Fruit fly (Drosophila melanogaster) whole organism, embryonic: ENCODE measurements around the gene CG11811.
A peak's percentile ranks its signal among the peaks of the same experiment; 100 is the strongest.

Source experiments
- Adf1 ChIP-seq: fragments of 200-800 bp; sonication (Bioruptor generic); IDR thresholded peaks from 2 replicates; pipeline ENCODE4 v1.3.6; 2022; ENCODE audit warnings: missing biosample characterization, missing genetic modification characterization
- BEAF-32 ChIP-seq: fragments of 200-800 bp; sonication (Bioruptor generic); optimal IDR thresholded peaks from 3 replicates; lab custom pipeline; 2017; ENCODE audit warnings: missing biosample characterization, missing genetic modification characterization, mild to moderate bottlenecking, moderate library complexity, missing genetic modification reagents
- CG10431 ChIP-seq: fragments of 200-800 bp; sonication (Bioruptor generic); optimal IDR thresholded peaks from 3 replicates; lab custom pipeline; 2018; ENCODE audit warnings: missing biosample characterization, mild to moderate bottlenecking, missing genetic modification characterization
- CG10654 ChIP-seq: fragments of 200-800 bp; sonication (Bioruptor generic); optimal IDR thresholded peaks from 2 replicates; lab custom pipeline; 2016; ENCODE audit warnings: missing biosample characterization, missing genetic modification characterization
- CG12769 ChIP-seq: fragments of 200-800 bp; sonication (Bioruptor generic); optimal IDR thresholded peaks from 2 replicates; lab custom pipeline; 2019; ENCODE audit warnings: missing biosample characterization, mild to moderate bottlenecking, missing genetic modification characterization, moderate library complexity
- CG14710 ChIP-seq: fragments of 200-800 bp; sonication (Bioruptor generic); optimal IDR thresholded peaks from 3 replicates; lab custom pipeline; 2019; ENCODE audit warnings: missing biosample characterization, mild to moderate bottlenecking, missing genetic modification characterization, moderate library complexity
- CG15479 ChIP-seq: fragments of 200-800 bp; sonication (Bioruptor generic); optimal IDR thresholded peaks from 3 replicates; lab custom pipeline; 2019; ENCODE audit warnings: missing biosample characterization, mild to moderate bottlenecking, missing genetic modification characterization, moderate library complexity
- CG16815 ChIP-seq: fragments of 200-800 bp; sonication (Bioruptor generic); optimal IDR thresholded peaks from 3 replicates; lab custom pipeline; 2017; ENCODE audit warnings: missing biosample characterization, mild to moderate bottlenecking, missing genetic modification characterization
- CG17802 ChIP-seq: fragments of 200-800 bp; sonication (Bioruptor generic); optimal IDR thresholded peaks from 2 replicates; lab custom pipeline; 2018; ENCODE audit warnings: missing biosample characterization, mild to moderate bottlenecking, missing genetic modification characterization, moderate library complexity
- CG17912 ChIP-seq: fragments of 200-800 bp; sonication (Bioruptor generic); optimal IDR thresholded peaks from 2 replicates; lab custom pipeline; 2018; ENCODE audit warnings: missing biosample characterization, mild to moderate bottlenecking, missing genetic modification characterization
- CG32772 ChIP-seq: fragments of 200-800 bp; sonication (Bioruptor generic); IDR thresholded peaks from 2 replicates; pipeline ENCODE4 v1.3.6; 2022; ENCODE audit warnings: missing biosample characterization, missing genetic modification characterization
- CG3281 ChIP-seq: fragments of 200-800 bp; sonication (Bioruptor generic); optimal IDR thresholded peaks from 3 replicates; lab custom pipeline; 2017; ENCODE audit warnings: missing biosample characterization, mild to moderate bottlenecking, missing genetic modification characterization
- CG3726 ChIP-seq: fragments of 200-800 bp; sonication (Bioruptor generic); IDR thresholded peaks from 3 replicates; pipeline ENCODE4, ENCODE4 v1.3.6; 2022; ENCODE audit warnings: missing biosample characterization, missing genetic modification characterization
- CG3838 ChIP-seq: fragments of 200-800 bp; sonication (Bioruptor generic); optimal IDR thresholded peaks from 3 replicates; lab custom pipeline; 2016; ENCODE audit warnings: missing biosample characterization, missing genetic modification characterization
- CG4820 ChIP-seq: fragments of 200-800 bp; sonication (Bioruptor generic); optimal IDR thresholded peaks from 3 replicates; lab custom pipeline; 2016; ENCODE audit warnings: missing biosample characterization, missing genetic modification characterization
- CG5180 ChIP-seq: fragments of 200-800 bp; sonication (Bioruptor generic); optimal IDR thresholded peaks from 3 replicates; lab custom pipeline; 2017; ENCODE audit warnings: missing biosample characterization, missing genetic modification characterization, mild to moderate bottlenecking, moderate library complexity, missing genetic modification reagents
- CG7372 ChIP-seq: fragments of 200-800 bp; sonication (Bioruptor generic); IDR thresholded peaks from 2 replicates; pipeline ENCODE4 v1.3.6; 2022; ENCODE audit warnings: missing biosample characterization, missing genetic modification characterization
- CG7556 ChIP-seq: fragments of 200-800 bp; sonication (Bioruptor generic); optimal IDR thresholded peaks from 2 replicates; lab custom pipeline; 2017; ENCODE audit warnings: missing biosample characterization, mild to moderate bottlenecking, missing genetic modification characterization
- CG8388 ChIP-seq: fragments of 200-800 bp; sonication (Bioruptor generic); optimal IDR thresholded peaks from 2 replicates; lab custom pipeline; 2019; ENCODE audit warnings: missing biosample characterization, mild to moderate bottlenecking, missing genetic modification characterization, moderate library complexity
- CG8765 ChIP-seq: fragments of 200-800 bp; sonication (Bioruptor generic); IDR thresholded peaks from 2 replicates; pipeline ENCODE4 v1.3.6; 2022; ENCODE audit warnings: missing biosample characterization, missing genetic modification characterization
- Doc3 ChIP-seq: fragments of 200-800 bp; sonication (Bioruptor generic); IDR thresholded peaks from 3 replicates; pipeline ENCODE4 v1.3.6; 2022; ENCODE audit warnings: missing biosample characterization, missing genetic modification characterization; ENCODE audit not compliant: partially characterized antibody
- Drgx ChIP-seq: fragments of 200-800 bp; sonication (Bioruptor generic); IDR thresholded peaks from 2 replicates; pipeline ENCODE4 v1.3.6; 2022; ENCODE audit warnings: missing biosample characterization, missing genetic modification characterization
- E2f2 ChIP-seq: fragments of 200-800 bp; sonication (Bioruptor generic); IDR thresholded peaks from 2 replicates; pipeline ENCODE4 v1.3.6; 2022; ENCODE audit warnings: missing biosample characterization, missing genetic modification characterization
- Eip74EF ChIP-seq, 2 experiments: fragments of 200-800 bp in 1 of 2; fragments of >200 bp in 1 of 2; sonication (Bioruptor generic) in 1 of 2; optimal IDR thresholded peaks; 2 replicates each; lab custom pipeline; 2017 to 2019; ENCODE audit warnings: missing biosample characterization in 2 of 2, missing genetic modification characterization in 2 of 2, mild to moderate bottlenecking in 1 of 2, moderate library complexity in 1 of 2
- Hand ChIP-seq: fragments of 200-800 bp; sonication (Bioruptor generic); optimal IDR thresholded peaks from 2 replicates; lab custom pipeline; 2017; ENCODE audit warnings: mild to moderate bottlenecking, missing biosample characterization, missing genetic modification reagents, missing genetic modification characterization
- Hey ChIP-seq: fragments of 200-800 bp; sonication (Bioruptor generic); optimal IDR thresholded peaks from 3 replicates; lab custom pipeline; 2018; ENCODE audit warnings: missing biosample characterization, mild to moderate bottlenecking, missing genetic modification characterization
- Hr78 ChIP-seq, 2 experiments: fragments of 200-800 bp in 1 of 2; fragments of >200 bp in 1 of 2; sonication (Bioruptor generic) in 1 of 2; optimal IDR thresholded peaks; 2 replicates each; lab custom pipeline; 2017 to 2019; ENCODE audit warnings: missing biosample characterization in 2 of 2, missing genetic modification characterization in 2 of 2, mild to moderate bottlenecking in 1 of 2, moderate library complexity in 1 of 2
- Jarid2 ChIP-seq: fragments of 200-800 bp; sonication (Bioruptor generic); optimal IDR thresholded peaks from 3 replicates; lab custom pipeline; 2017; ENCODE audit warnings: mild to moderate bottlenecking, missing biosample characterization, missing genetic modification reagents, missing genetic modification characterization
- Scr ChIP-seq: fragments of 200-800 bp; sonication (Bioruptor generic); IDR thresholded peaks from 2 replicates; pipeline ENCODE4 v1.3.6; 2022; ENCODE audit warnings: missing biosample characterization, missing genetic modification characterization; ENCODE audit not compliant: partially characterized antibody
- TFAM ChIP-seq: fragments of 200-800 bp; sonication (Bioruptor generic); optimal IDR thresholded peaks from 2 replicates; lab custom pipeline; 2017; ENCODE audit warnings: missing biosample characterization, missing genetic modification characterization, inconsistent platforms
- ap ChIP-seq: fragments of 200-800 bp; sonication (Bioruptor generic); IDR thresholded peaks from 2 replicates; pipeline ENCODE4 v1.3.6; 2022; ENCODE audit warnings: missing biosample characterization, missing genetic modification characterization
- bcd ChIP-seq: fragments of 200-800 bp; sonication (Bioruptor generic); optimal IDR thresholded peaks from 2 replicates; lab custom pipeline; 2017; ENCODE audit warnings: missing biosample characterization, mild to moderate bottlenecking, missing genetic modification characterization
- cg ChIP-seq: fragments of 200-800 bp; sonication (Bioruptor generic); optimal IDR thresholded peaks from 3 replicates; lab custom pipeline; 2019; ENCODE audit warnings: missing biosample characterization, mild to moderate bottlenecking, missing genetic modification characterization, moderate library complexity
- da ChIP-seq: fragments of 200-800 bp; sonication (Bioruptor generic); optimal IDR thresholded peaks from 2 replicates; lab custom pipeline; 2016; ENCODE audit warnings: missing biosample characterization, missing genetic modification characterization
- eyg ChIP-seq: fragments of 200-800 bp; sonication (Bioruptor generic); optimal IDR thresholded peaks from 3 replicates; lab custom pipeline; 2016; ENCODE audit warnings: missing biosample characterization, missing genetic modification characterization
- gcm ChIP-seq: fragments of 200-800 bp; sonication (Bioruptor generic); optimal IDR thresholded peaks from 2 replicates; lab custom pipeline; 2019; ENCODE audit warnings: missing biosample characterization, mild to moderate bottlenecking, missing genetic modification characterization, moderate library complexity
- gsb ChIP-seq: fragments of 200-800 bp; sonication (Bioruptor generic); IDR thresholded peaks from 2 replicates; pipeline ENCODE4 v1.3.6; 2022; ENCODE audit warnings: missing biosample characterization, missing genetic modification characterization
- kah ChIP-seq: fragments of 200-800 bp; sonication (Bioruptor generic); optimal IDR thresholded peaks from 2 replicates; lab custom pipeline; 2018; ENCODE audit warnings: missing biosample characterization, mild to moderate bottlenecking, missing genetic modification characterization
- lbe ChIP-seq: fragments of 200-800 bp; sonication (Bioruptor generic); optimal IDR thresholded peaks from 2 replicates; lab custom pipeline; 2016; ENCODE audit warnings: missing biosample characterization, mild to moderate bottlenecking, missing genetic modification characterization
- otp ChIP-seq: fragments of 200-800 bp; sonication (Bioruptor generic); IDR thresholded peaks from 3 replicates; pipeline ENCODE4, ENCODE4 v1.3.6; 2022; ENCODE audit warnings: missing biosample characterization, missing genetic modification characterization
- schlank ChIP-seq: fragments of 200-800 bp; sonication (Bioruptor generic); optimal IDR thresholded peaks from 2 replicates; lab custom pipeline; 2018; ENCODE audit warnings: missing biosample characterization, mild to moderate bottlenecking, missing genetic modification characterization
- slp2 ChIP-seq: fragments of 200-800 bp; sonication (Bioruptor generic); optimal IDR thresholded peaks from 2 replicates; lab custom pipeline; 2016; ENCODE audit warnings: missing biosample characterization, missing genetic modification characterization
- stc ChIP-seq: fragments of 200-800 bp; sonication (Bioruptor generic); IDR thresholded peaks from 2 replicates; pipeline ENCODE4 v1.3.6; 2022; ENCODE audit warnings: missing biosample characterization, missing genetic modification characterization
- sug ChIP-seq: fragments of 200-800 bp; optimal IDR thresholded peaks from 2 replicates; lab custom pipeline; 2019; ENCODE audit warnings: missing biosample characterization, mild to moderate bottlenecking, missing genetic modification characterization, moderate library complexity
- trem ChIP-seq: fragments of 200-800 bp; optimal IDR thresholded peaks from 3 replicates; lab custom pipeline; 2019; ENCODE audit warnings: missing biosample characterization, mild to moderate bottlenecking, missing genetic modification characterization, moderate library complexity
- zen2 ChIP-seq: fragments of 200-800 bp; sonication (Bioruptor generic); IDR thresholded peaks from 3 replicates; pipeline ENCODE4 v1.3.6; 2022; ENCODE audit warnings: missing biosample characterization, missing genetic modification characterization; ENCODE audit not compliant: partially characterized antibody
- zf30C ChIP-seq: fragments of 200-800 bp; sonication (Bioruptor generic); optimal IDR thresholded peaks from 3 replicates; lab custom pipeline; 2018; ENCODE audit warnings: missing biosample characterization, mild to moderate bottlenecking, missing genetic modification characterization
- zfh2 ChIP-seq: fragments of 200-800 bp; sonication (Bioruptor generic); optimal IDR thresholded peaks from 2 replicates; lab custom pipeline; 2016; ENCODE audit warnings: missing biosample characterization, missing genetic modification characterization

The CG11811 gene

DNA sequence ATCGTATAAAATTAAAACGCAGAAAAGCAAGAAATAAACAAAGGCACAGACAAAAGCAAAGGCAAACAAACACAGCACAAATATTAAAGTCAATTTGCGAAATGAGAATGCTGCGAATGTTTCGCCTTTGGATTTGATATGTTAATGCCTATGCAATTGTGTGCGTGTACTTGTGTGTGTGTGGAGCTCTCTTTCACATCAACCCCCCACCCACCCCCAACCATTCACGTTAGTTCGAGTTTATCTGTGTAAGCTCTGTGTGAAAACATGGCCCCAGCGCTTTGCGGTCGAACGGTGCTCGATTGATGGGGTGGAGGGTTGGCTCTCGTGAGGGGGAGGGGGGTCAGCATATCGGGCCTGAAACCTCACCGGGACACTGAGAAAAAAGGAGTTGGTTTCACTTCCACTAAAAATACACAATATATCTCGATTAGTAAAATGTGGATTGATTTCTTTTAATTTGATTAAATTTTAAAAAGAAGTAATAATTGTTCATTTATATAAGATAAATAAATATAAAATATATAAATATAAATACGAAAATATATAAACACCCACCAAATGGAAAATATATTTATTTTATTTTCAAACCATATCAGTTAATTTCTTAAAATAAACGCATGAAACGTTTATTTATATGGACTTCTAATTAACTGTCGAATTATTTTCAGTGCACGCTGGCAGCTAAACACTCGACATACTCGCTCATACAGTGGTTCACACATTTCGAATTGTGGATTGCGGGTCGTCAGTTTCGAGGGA lies 47.7 kb downstream of the CG11811 start (continued):
- no peak for TF ChIP-seq da (GFP tag; lab: Kevin White, UChicago)
- peak; percentile 77 for TF ChIP-seq cg
- TF ChIP-seq CG4820 (GFP tag; lab: Kevin White, UChicago), result peak; percentile 44
- peak; percentile 40 for TF ChIP-seq Jarid2 (GFP tag; lab: Kevin White, UChicago)
- peak; percentile 86 for TF ChIP-seq bcd (GFP tag; lab: Kevin White, UChicago)
- TF ChIP-seq Eip74EF (GFP tag; optimal IDR thresholded peaks at IDR 0.05; lab: Kevin White, UChicago), result peak in 1 of 2 experiments; percentile 70
- peak; percentile 72 for TF ChIP-seq Drgx (GFP tag; lab: Robert Waterston, UW)
- peak; percentile 69 for TF ChIP-seq gcm
- peak; percentile 94 for TF ChIP-seq CG5180 (GFP tag; lab: Kevin White, UChicago)
- TF ChIP-seq CG16815 (GFP tag; lab: Kevin White, UChicago), result peak; percentile 50
- TF ChIP-seq otp, result 0 out of 3 replicates have a peak, but pooled peaks have one; percentile 6
- TF ChIP-seq CG3726, result peak; percentile 68; the same call in 1 of the 3 replicates
- TF ChIP-seq CG17912 (GFP tag; lab: Kevin White, UChicago), result no peak
- TF ChIP-seq zf30C (GFP tag; lab: Kevin White, UChicago), result peak; percentile 59
- no peak for TF ChIP-seq BEAF-32 (GFP tag; lab: Kevin White, UChicago)
- TF ChIP-seq gsb (GFP tag; lab: Robert Waterston, UW), result peak; percentile 64
- TF ChIP-seq Hey (tag; lab: Kevin White, UChicago), result no peak
- TF ChIP-seq ap, result peak; percentile 86
- TF ChIP-seq CG12769, result peak; percentile 68
- TF ChIP-seq zen2, result no peak
- TF ChIP-seq Scr (GFP tag; lab: Robert Waterston, UW), result no peak
- TF ChIP-seq trem (tag; lab: Kevin White, UChicago), result peak; percentile 74
- TF ChIP-seq sug (tag; lab: Kevin White, UChicago), result peak; percentile 70
- no peak for TF ChIP-seq CG3838 (GFP tag; lab: Kevin White, UChicago)
- TF ChIP-seq Doc3 (GFP tag; lab: Robert Waterston, UW), result no peak
- TF ChIP-seq Hr78 (GFP tag; optimal IDR thresholded peaks at IDR 0.05; lab: Kevin White, UChicago), result no peak
- peak; percentile 71 for TF ChIP-seq kah
- no peak for TF ChIP-seq lbe (GFP tag; lab: Kevin White, UChicago)
- peak; percentile 7 for TF ChIP-seq CG10431
- peak; percentile 2 for TF ChIP-seq eyg (GFP tag; lab: Kevin White, UChicago)
- no peak for TF ChIP-seq schlank
- peak; percentile 80 for TF ChIP-seq CG8388 (GFP tag; lab: Kevin White, UChicago)
- TF ChIP-seq slp2 (GFP tag; lab: Kevin White, UChicago), result no peak
- peak; percentile 92 for TF ChIP-seq CG3281 (GFP tag; lab: Kevin White, UChicago)
- no peak for TF ChIP-seq CG15479 (GFP tag; lab: Kevin White, UChicago)
- peak; percentile 84 for TF ChIP-seq CG32772 (GFP tag; lab: Robert Waterston, UW)
- no peak for TF ChIP-seq TFAM (GFP tag; lab: Kevin White, UChicago)
- peak; percentile 87 for TF ChIP-seq Adf1 (GFP tag; lab: Robert Waterston, UW)
- TF ChIP-seq CG10654 (GFP tag; lab: Kevin White, UChicago), result peak; percentile 56
- TF ChIP-seq Hand (GFP tag; lab: Kevin White, UChicago), result peak; percentile 68
- peak; percentile 84; the same call in 1 of the 2 replicates for TF ChIP-seq stc (GFP tag; lab: Robert Waterston, UW)
- no peak for TF ChIP-seq CG17802
- peak; percentile 86 for TF ChIP-seq CG7372
- peak; percentile 52; the same call in 1 of the 2 replicates for TF ChIP-seq E2f2 (GFP tag; lab: Robert Waterston, UW)
- peak; percentile 93 for TF ChIP-seq CG7556 (GFP tag; lab: Kevin White, UChicago)
- peak; percentile 7; the same call in 1 of the 2 replicates for TF ChIP-seq CG8765 (GFP tag; lab: Robert Waterston, UW)
- no peak for TF ChIP-seq zfh2
- TF ChIP-seq CG14710, result peak; percentile 92
